Worm (Caenorhabditis elegans): ENCODE measurements around the gene npr-12.

ce11 chrIV:6978625-6979024, 41.2 kb upstream of the npr-12 start:
- TF ChIP-seq mep-1 (tag; optimal IDR thresholded peaks at IDR 0.05): no peak
- TF ChIP-seq nhr-76 (tag; optimal IDR thresholded peaks at IDR 0.05): no peak
- TF ChIP-seq ham-2 (GFP tag; optimal IDR thresholded peaks at IDR 0.05): no peak
- TF ChIP-seq ztf-11 (tag; optimal IDR thresholded peaks at IDR 0.05): no peak
- TF ChIP-seq ceh-39 (tag; optimal IDR thresholded peaks at IDR 0.05): no peak

All from whole organism, mixed stage, embryonic.